Fruit fly (Drosophila melanogaster): ENCODE data around the gene tnc.

dm6 chr3R:24997287-24997686 lies 13.1 kb downstream of the tnc start:
- no peak for TF ChIP-seq CG32264 (GFP tag; optimal IDR thresholded peaks at IDR 0.05)
- no peak for TF ChIP-seq Myc (optimal IDR thresholded peaks at IDR 0.05)
- TF ChIP-seq br (GFP tag; optimal IDR thresholded peaks at IDR 0.05) = no peak
